Worm (Caenorhabditis elegans) whole organism, L2 larva: Measurements from ENCODE around the gene mrpl-4.

Experiments used
- C34F6.9 ChIP-seq: fragments of 150-350 bp; optimal IDR thresholded peaks from 2 replicates; lab custom pipeline; 2014; ENCODE audit warnings: missing biosample characterization, missing genetic modification characterization
- F13H6.1 ChIP-seq: sonication (generic microtip); optimal IDR thresholded peaks from 2 replicates; lab custom pipeline; 2016; ENCODE audit warnings: missing genetic modification characterization, missing compliant biosample characterization
- R02D3.7 ChIP-seq: fragments of 150-350 bp; optimal IDR thresholded peaks from 2 replicates; lab custom pipeline; 2014; ENCODE audit warnings: missing biosample characterization, missing genetic modification characterization
- aly-2 ChIP-seq: fragments of 150-350 bp; optimal IDR thresholded peaks from 2 replicates; lab custom pipeline; 2014; ENCODE audit warnings: missing biosample characterization, missing genetic modification characterization
- blmp-1 ChIP-seq: sonication (generic microtip); optimal IDR thresholded peaks from 2 replicates; lab custom pipeline; 2017; ENCODE audit warnings: missing genetic modification characterization, mild to moderate bottlenecking, missing compliant biosample characterization, antibody characterized with exemption, moderate library complexity; ENCODE audit not compliant: insufficient read depth
- ceh-82 ChIP-seq: fragments of 150-350 bp; optimal IDR thresholded peaks from 2 replicates; lab custom pipeline; 2014; ENCODE audit warnings: missing biosample characterization, missing genetic modification characterization
- crh-2 ChIP-seq: sonication (generic microtip); optimal IDR thresholded peaks from 2 replicates; lab custom pipeline; 2017; ENCODE audit warnings: missing biosample characterization, missing genetic modification characterization
- dmd-4 ChIP-seq: sonication (generic microtip); optimal IDR thresholded peaks from 2 replicates; lab custom pipeline; 2017; ENCODE audit warnings: missing biosample characterization, missing genetic modification characterization
- egl-27 ChIP-seq: sonication (generic microtip); optimal IDR thresholded peaks from 3 replicates; lab custom pipeline; 2017; ENCODE audit warnings: missing biosample characterization, missing genetic modification reagents, missing genetic modification characterization
- elt-1 ChIP-seq: fragments of 150-350 bp; optimal IDR thresholded peaks from 2 replicates; lab custom pipeline; 2014; ENCODE audit warnings: missing biosample characterization, missing genetic modification characterization
- elt-3 ChIP-seq: sonication (generic microtip); optimal IDR thresholded peaks from 2 replicates; lab custom pipeline; 2017; ENCODE audit warnings: missing biosample characterization, missing genetic modification characterization
- fos-1 ChIP-seq: fragments of 150-350 bp; optimal IDR thresholded peaks from 2 replicates; lab custom pipeline; 2014; ENCODE audit warnings: missing biosample characterization, missing genetic modification characterization
- gmeb-1 ChIP-seq: fragments of 150-350 bp; optimal IDR thresholded peaks from 2 replicates; lab custom pipeline; 2014; ENCODE audit warnings: missing biosample characterization, missing genetic modification characterization
- lin-11 ChIP-seq: fragments of 150-350 bp; sonication (generic microtip); optimal IDR thresholded peaks from 2 replicates; lab custom pipeline; 2014; ENCODE audit warnings: missing biosample characterization, missing genetic modification characterization, inconsistent platforms, mixed read lengths
- lin-13 ChIP-seq: fragments of 150-350 bp; optimal IDR thresholded peaks from 2 replicates; lab custom pipeline; 2014; ENCODE audit warnings: missing biosample characterization, missing genetic modification reagents, missing genetic modification characterization
- lin-39 ChIP-seq: fragments of 150-350 bp; optimal IDR thresholded peaks from 2 replicates; lab custom pipeline; 2014; ENCODE audit warnings: missing biosample characterization, missing genetic modification reagents, missing genetic modification characterization
- lsy-2 ChIP-seq, 2 experiments: fragments of 150-350 bp in 1 of 2; sonication (generic microtip) in 1 of 2; optimal IDR thresholded peaks; 2 replicates each; lab custom pipeline; 2014 to 2017; ENCODE audit warnings: missing biosample characterization in 2 of 2, missing genetic modification characterization in 2 of 2
- mab-5 ChIP-seq: fragments of 150-350 bp; optimal IDR thresholded peaks from 2 replicates; lab custom pipeline; 2014; ENCODE audit warnings: missing biosample characterization, missing genetic modification characterization
- mbf-1 ChIP-seq: sonication (generic microtip); optimal IDR thresholded peaks from 2 replicates; lab custom pipeline; 2017; ENCODE audit warnings: missing biosample characterization, missing genetic modification characterization
- mdl-1 ChIP-seq, 2 experiments: fragments of 150-350 bp in 1 of 2; sonication (generic microtip) in 1 of 2; optimal IDR thresholded peaks; 2 replicates each; lab custom pipeline; 2017; ENCODE audit warnings: missing biosample characterization in 2 of 2, missing genetic modification characterization in 2 of 2
- nhr-10 ChIP-seq: sonication (generic microtip); optimal IDR thresholded peaks from 2 replicates; lab custom pipeline; 2017; ENCODE audit warnings: missing biosample characterization, missing genetic modification characterization
- nhr-11 ChIP-seq: fragments of 150-350 bp; optimal IDR thresholded peaks from 2 replicates; lab custom pipeline; 2014; ENCODE audit warnings: missing biosample characterization, missing genetic modification characterization
- nhr-12 ChIP-seq: fragments of 150-350 bp; optimal IDR thresholded peaks from 2 replicates; lab custom pipeline; 2014; ENCODE audit warnings: missing biosample characterization, missing genetic modification characterization
- nhr-129 ChIP-seq: fragments of 150-350 bp; optimal IDR thresholded peaks from 2 replicates; lab custom pipeline; 2014; ENCODE audit warnings: missing biosample characterization, missing genetic modification characterization
- nhr-21 ChIP-seq: fragments of 150-350 bp; optimal IDR thresholded peaks from 2 replicates; lab custom pipeline; 2014; ENCODE audit warnings: missing biosample characterization, missing genetic modification characterization
- nhr-23 ChIP-seq: fragments of 150-350 bp; optimal IDR thresholded peaks from 2 replicates; lab custom pipeline; 2014; ENCODE audit warnings: missing biosample characterization, missing genetic modification reagents, missing genetic modification characterization
- nhr-237 ChIP-seq: fragments of 150-350 bp; optimal IDR thresholded peaks from 2 replicates; lab custom pipeline; 2014; ENCODE audit warnings: missing biosample characterization, missing genetic modification characterization
- nhr-25 ChIP-seq: fragments of 150-350 bp; sonication (generic microtip); optimal IDR thresholded peaks from 3 replicates; lab custom pipeline; 2014; ENCODE audit warnings: missing biosample characterization, missing genetic modification characterization
- nhr-77 ChIP-seq: fragments of 150-350 bp; optimal IDR thresholded peaks from 2 replicates; lab custom pipeline; 2014; ENCODE audit warnings: missing biosample characterization, missing genetic modification characterization
- skn-1 ChIP-seq: sonication (generic microtip); optimal IDR thresholded peaks from 2 replicates; lab custom pipeline; 2017; ENCODE audit warnings: missing biosample characterization, missing genetic modification characterization
- sma-3 ChIP-seq: sonication (generic microtip); optimal IDR thresholded peaks from 2 replicates; lab custom pipeline; 2016; ENCODE audit warnings: missing genetic modification reagents, missing genetic modification characterization, missing compliant biosample characterization
- sma-9 ChIP-seq, 2 experiments: fragments of 150-350 bp in 1 of 2; sonication (generic microtip) in 1 of 2; optimal IDR thresholded peaks; 2 replicates each; lab custom pipeline; 2014 to 2016; ENCODE audit warnings: missing genetic modification characterization in 2 of 2, mild to moderate bottlenecking in 1 of 2, missing biosample characterization in 1 of 2, missing compliant biosample characterization in 1 of 2, missing genetic modification reagents in 1 of 2, moderate library complexity in 1 of 2
- unc-55 ChIP-seq: fragments of 150-350 bp; sonication (generic microtip); optimal IDR thresholded peaks from 3 replicates; lab custom pipeline; 2014; ENCODE audit warnings: missing biosample characterization, missing genetic modification reagents, missing genetic modification characterization
- zag-1 ChIP-seq: fragments of 150-350 bp; optimal IDR thresholded peaks from 2 replicates; lab custom pipeline; 2014; ENCODE audit warnings: missing biosample characterization, missing genetic modification characterization
- ztf-1 ChIP-seq: fragments of 200-800 bp; sonication (Bioruptor generic); conservative IDR thresholded peaks from 2 replicates; pipeline ENCODE4 v1.3.6; 2022; ENCODE audit warnings: missing genetic modification characterization, missing compliant biosample characterization
- ztf-4 ChIP-seq: fragments of 150-350 bp; optimal IDR thresholded peaks from 2 replicates; lab custom pipeline; 2014; ENCODE audit warnings: missing biosample characterization, missing genetic modification characterization

mrpl-4 gene

DNA sequence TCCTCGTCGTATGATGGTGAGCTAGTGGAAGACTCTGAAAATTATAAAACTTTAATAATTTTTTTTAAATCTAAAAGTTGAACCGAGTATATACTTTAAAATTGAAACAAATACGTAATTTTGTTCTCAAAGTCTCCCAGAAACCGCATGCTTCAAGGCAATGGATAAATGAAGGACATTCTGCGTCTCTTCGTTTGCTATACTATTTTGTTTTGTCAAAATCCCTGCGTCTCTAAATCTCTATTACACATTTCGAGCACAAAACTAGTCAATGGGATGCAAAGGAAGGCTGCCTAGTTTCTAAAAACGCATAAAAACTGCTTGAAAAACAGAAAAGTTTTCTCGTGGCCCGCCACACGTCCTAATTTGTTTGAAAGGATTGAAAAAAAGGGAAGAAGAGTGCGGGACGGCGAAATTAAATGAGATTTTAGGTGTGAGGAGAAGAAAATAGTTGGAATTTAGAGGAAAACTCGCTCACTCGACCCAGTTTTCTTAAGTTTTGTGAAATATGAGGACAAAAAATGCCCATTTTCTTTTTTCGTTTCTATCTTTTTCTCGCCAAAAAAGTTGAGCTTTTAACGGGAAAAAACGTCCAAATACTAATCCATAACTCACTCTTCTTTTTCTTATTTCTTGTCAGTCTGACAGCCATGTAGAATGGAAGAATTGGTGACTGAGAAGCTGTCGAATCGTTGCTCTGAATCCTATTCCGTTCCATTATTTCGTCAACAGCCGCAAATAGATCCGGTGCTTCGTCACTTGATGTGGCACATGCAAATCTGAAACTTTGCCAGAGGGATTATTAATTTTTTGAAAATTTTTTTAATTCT lies 38.3 kb upstream of the mrpl-4 start:
- TF ChIP-seq nhr-12 (tag; lab: Kevin White, UChicago) (no peak), C34F6.9 (tag; lab: Kevin White, UChicago) (peak; percentile 59), sma-3 (GFP tag; lab: Kevin White, UChicago) (no peak), nhr-23 (tag; lab: Kevin White, UChicago) (no peak), lin-39 (tag; lab: Kevin White, UChicago) (no peak), skn-1 (tag; lab: Kevin White, UChicago) (no peak), unc-55 (GFP tag; lab: Kevin White, UChicago) (peak; percentile 60), zag-1 (no peak), lsy-2 (tag; optimal IDR thresholded peaks at IDR 0.05; lab: Kevin White, UChicago) (peak in 1 of 2 experiments; percentile 20), nhr-11 (no peak), lin-11 (tag; lab: Kevin White, UChicago) (no peak), sma-9 (GFP tag; optimal IDR thresholded peaks at IDR 0.05; lab: Kevin White, UChicago) (peak; percentile 71), sma-9 (tag; optimal IDR thresholded peaks at IDR 0.05; lab: Kevin White, UChicago) (no peak)

DNA sequence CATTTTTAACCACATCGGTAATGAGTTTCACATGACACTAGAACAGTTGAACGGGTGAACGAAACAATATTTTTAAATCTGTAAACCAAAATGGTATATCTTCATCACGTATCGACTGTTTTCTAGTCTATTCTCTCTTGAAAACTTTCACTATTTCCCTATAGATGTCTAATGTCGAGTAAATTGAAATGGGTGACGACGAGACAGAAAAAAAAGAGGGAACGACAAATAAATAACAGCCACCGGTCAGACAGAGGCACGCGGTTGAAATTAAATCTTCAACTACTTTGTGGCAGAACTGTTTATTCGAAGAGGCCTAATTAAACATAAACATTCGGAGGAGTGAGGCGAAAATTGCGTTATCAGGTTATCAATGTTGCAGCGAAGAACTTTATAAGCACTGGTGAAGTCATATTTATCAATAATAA lies 32.7 kb upstream of the mrpl-4 start:
- TF ChIP-seq ztf-1 (no peak), mbf-1 (tag; lab: Kevin White, UChicago) (no peak), gmeb-1 (tag; lab: Kevin White, UChicago) (peak; percentile 32), blmp-1 (tag; lab: Kevin White, UChicago) (peak; percentile 73), aly-2 (tag; lab: Kevin White, UChicago) (no peak), nhr-77 (no peak), F13H6.1 (tag; lab: Kevin White, UChicago) (peak; percentile 36), nhr-21 (tag; lab: Kevin White, UChicago) (no peak), nhr-237 (tag; lab: Kevin White, UChicago) (no peak), lsy-2 (tag; optimal IDR thresholded peaks at IDR 0.05; lab: Kevin White, UChicago) (no peak), nhr-25 (peak; percentile 35), skn-1 (tag; lab: Kevin White, UChicago) (no peak), mdl-1 (tag; optimal IDR thresholded peaks at IDR 0.05; lab: Kevin White, UChicago) (no peak), crh-2 (tag; lab: Kevin White, UChicago) (peak; percentile 37), nhr-129 (tag; lab: Kevin White, UChicago) (peak; percentile 36), fos-1 (tag; lab: Kevin White, UChicago) (peak; percentile 65), sma-9 (GFP tag; optimal IDR thresholded peaks at IDR 0.05; lab: Kevin White, UChicago) (peak; percentile 5), sma-9 (tag; optimal IDR thresholded peaks at IDR 0.05; lab: Kevin White, UChicago) (no peak), mab-5 (no peak)

DNA sequence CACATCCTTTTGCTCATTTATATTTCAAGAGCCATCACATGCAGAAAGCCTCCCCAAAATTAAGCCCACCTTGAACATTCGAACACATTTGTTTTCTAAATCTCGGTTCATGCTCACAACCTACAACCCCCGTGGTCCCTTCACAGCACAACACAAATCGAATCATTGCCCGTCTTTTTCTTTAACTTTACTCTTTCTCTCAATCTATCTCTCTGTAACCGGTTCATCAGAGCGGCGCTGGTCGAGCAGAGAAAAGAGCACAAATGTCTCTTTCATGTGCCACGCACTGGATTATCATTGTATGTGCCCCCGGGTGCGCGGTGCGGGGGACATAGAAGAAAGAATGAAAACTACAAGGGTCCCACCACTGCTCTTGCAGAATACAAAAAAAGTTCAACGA lies 31.8 kb upstream of the mrpl-4 start:
- TF ChIP-seq crh-2 (tag; lab: Kevin White, UChicago) (no peak), ceh-82 (tag; lab: Kevin White, UChicago) (no peak), nhr-11 (no peak), ztf-4 (no peak), elt-1 (tag; lab: Kevin White, UChicago) (no peak), egl-27 (tag; lab: Kevin White, UChicago) (no peak), R02D3.7 (tag; lab: Kevin White, UChicago) (no peak), mdl-1 (tag; optimal IDR thresholded peaks at IDR 0.05; lab: Kevin White, UChicago) (no peak), fos-1 (tag; lab: Kevin White, UChicago) (no peak), nhr-10 (no peak), dmd-4 (no peak), nhr-25 (no peak), lin-13 (no peak), elt-3 (tag; lab: Kevin White, UChicago) (no peak), sma-3 (GFP tag; lab: Kevin White, UChicago) (no peak)

DNA sequence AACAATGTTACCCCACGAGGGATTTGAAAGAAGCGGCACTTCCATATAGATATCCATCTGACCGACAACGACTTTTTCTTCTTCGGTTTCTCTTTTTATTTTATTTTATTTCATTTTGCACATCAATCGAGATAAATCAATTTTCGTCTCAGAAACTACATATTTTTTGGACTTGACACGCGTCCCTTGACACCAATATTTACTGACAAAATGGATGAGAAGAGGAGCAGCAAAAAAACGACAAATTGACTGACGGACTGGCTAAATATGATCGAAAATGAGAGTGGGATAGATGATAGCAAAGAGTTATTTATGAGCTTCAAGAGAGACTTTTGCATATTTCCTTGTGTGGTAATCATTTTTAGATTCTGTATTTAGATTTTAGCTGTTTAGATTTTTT lies 29.7 kb upstream of the mrpl-4 start:
- TF ChIP-seq blmp-1 (tag; lab: Kevin White, UChicago) = no peak
- peak; percentile 74 for TF ChIP-seq mab-5
